Worm (Caenorhabditis elegans) whole organism, L4 larva: ENCODE data around the gene cpi-2.

Experiments
- Y75B8A.6 ChIP-seq: fragments of 200-800 bp; sonication (Bioruptor generic); IDR thresholded peaks from 2 replicates; pipeline ENCODE4 v1.3.6; 2022; ENCODE audit warnings: missing genetic modification reagents, missing genetic modification characterization, missing compliant biosample characterization
- dpl-1 ChIP-seq: fragments of 150-350 bp; optimal IDR thresholded peaks from 2 replicates; lab custom pipeline; 2014; ENCODE audit warnings: missing biosample characterization, missing genetic modification reagents, missing genetic modification characterization
- egl-27 ChIP-seq: sonication (generic microtip); optimal IDR thresholded peaks from 3 replicates; lab custom pipeline; 2017; ENCODE audit warnings: missing biosample characterization, missing genetic modification reagents, missing genetic modification characterization
- fos-1 ChIP-seq: fragments of 150-350 bp; optimal IDR thresholded peaks from 2 replicates; lab custom pipeline; 2014; ENCODE audit warnings: missing biosample characterization, missing genetic modification characterization
- nhr-10 ChIP-seq: fragments of 150-350 bp; optimal IDR thresholded peaks from 2 replicates; lab custom pipeline; 2014; ENCODE audit warnings: missing biosample characterization, missing genetic modification characterization
- zag-1 ChIP-seq: fragments of 150-350 bp; optimal IDR thresholded peaks from 2 replicates; lab custom pipeline; 2014; ENCODE audit warnings: missing biosample characterization, missing genetic modification characterization
- ztf-11 ChIP-seq: fragments of 150-350 bp; optimal IDR thresholded peaks from 2 replicates; lab custom pipeline; 2014; ENCODE audit warnings: missing biosample characterization, missing genetic modification characterization

ce11 chrV:6030559-6030975 is 13.3 kb upstream of the cpi-2 start:
- TF ChIP-seq Y75B8A.6 (GFP tag; lab: Robert Waterston, UW) (no peak), ztf-11 (tag; lab: Kevin White, UChicago) (no peak), fos-1 (tag; lab: Kevin White, UChicago) (no peak), egl-27 (no peak), zag-1 (tag; lab: Kevin White, UChicago) (no peak), nhr-10 (no peak), dpl-1 (GFP tag; lab: Kevin White, UChicago) (no peak)
